Worm (Caenorhabditis elegans) whole organism, young adult: ENCODE measurements around the gene rab-39.
A peak's percentile ranks its signal among the peaks of the same experiment; 100 is the strongest.

Experiments
- F37B4.10 ChIP-seq: fragments of 200-800 bp; sonication (Bioruptor generic); IDR thresholded peaks from 2 replicates; pipeline ENCODE4 v1.3.6; 2022; ENCODE audit warnings: missing genetic modification characterization, missing compliant biosample characterization
- F52B5.7 ChIP-seq: sonication (generic microtip); optimal IDR thresholded peaks from 2 replicates; lab custom pipeline; 2016; ENCODE audit warnings: mild to moderate bottlenecking, missing genetic modification characterization, missing compliant biosample characterization
- Y56A3A.18 ChIP-seq: fragments of 200-800 bp; sonication (Bioruptor generic); IDR thresholded peaks from 2 replicates; pipeline ENCODE4 v1.3.6; 2022; ENCODE audit warnings: missing genetic modification reagents, missing genetic modification characterization, missing compliant biosample characterization
- ama-1 ChIP-seq, 3 experiments: fragments of 150-350 bp in 1 of 3; sonication (generic microtip) in 2 of 3; optimal IDR thresholded peaks; 2 replicates each; lab custom pipeline; 2014 to 2018; ENCODE audit warnings: missing biosample characterization in 2 of 3, missing genetic modification characterization in 2 of 3, missing genetic modification reagents in 2 of 3
- ceh-27 ChIP-seq: fragments of 200-800 bp; sonication (Bioruptor generic); optimal IDR thresholded peaks from 2 replicates; lab custom pipeline; 2018; ENCODE audit warnings: mild to moderate bottlenecking, missing genetic modification characterization, moderate library complexity, missing compliant biosample characterization
- ceh-79 ChIP-seq: sonication (generic microtip); optimal IDR thresholded peaks from 2 replicates; lab custom pipeline; 2017; ENCODE audit warnings: mild to moderate bottlenecking, missing genetic modification characterization, missing compliant biosample characterization
- efl-1 ChIP-seq: fragments of 150-350 bp; optimal IDR thresholded peaks from 2 replicates; lab custom pipeline; 2014; ENCODE audit warnings: missing biosample characterization, missing genetic modification reagents, missing genetic modification characterization
- hmg-20 ChIP-seq: fragments of 200-800 bp; sonication (Bioruptor generic); IDR thresholded peaks from 2 replicates; pipeline ENCODE4 v1.3.6; 2022; ENCODE audit warnings: missing genetic modification reagents, missing genetic modification characterization, missing compliant biosample characterization
- lsl-1 ChIP-seq: fragments of 200-800 bp; sonication (Bioruptor generic); optimal IDR thresholded peaks from 2 replicates; lab custom pipeline; 2018; ENCODE audit warnings: mild to moderate bottlenecking, missing genetic modification characterization, moderate library complexity, missing compliant biosample characterization
- nhr-120 ChIP-seq: fragments of 200-800 bp; sonication (Bioruptor generic); IDR thresholded peaks from 2 replicates; pipeline ENCODE4 v1.3.6; 2022; ENCODE audit warnings: missing genetic modification characterization, missing compliant biosample characterization
- rpc-1 ChIP-seq, 2 experiments: fragments of 150-350 bp in 1 of 2; sonication (generic microtip) in 1 of 2; optimal IDR thresholded peaks; 2 replicates each; lab custom pipeline; 2014 to 2018; ENCODE audit warnings: missing biosample characterization in 1 of 2, missing genetic modification characterization in 1 of 2, missing genetic modification reagents in 1 of 2, missing genotype in 1 of 2
- sptf-2 ChIP-seq: fragments of 200-800 bp; sonication (Bioruptor generic); optimal IDR thresholded peaks from 2 replicates; lab custom pipeline; 2018; ENCODE audit warnings: mild to moderate bottlenecking, missing genetic modification characterization, missing compliant biosample characterization
- ztf-18 ChIP-seq: sonication (generic microtip); optimal IDR thresholded peaks from 2 replicates; lab custom pipeline; 2016; ENCODE audit warnings: missing genotype, mild to moderate bottlenecking, missing genetic modification characterization, missing compliant biosample characterization
- ztf-6 ChIP-seq: fragments of 200-800 bp; sonication (Bioruptor generic); IDR thresholded peaks from 2 replicates; pipeline ENCODE4 v1.3.6; 2022; ENCODE audit warnings: missing genetic modification reagents, missing genetic modification characterization, missing compliant biosample characterization

- TF ChIP-seq F52B5.7 (tag; lab: Kevin White, UChicago) (no peak), nhr-120 (GFP tag; lab: Robert Waterston, UW) (no peak), rpc-1 (optimal IDR thresholded peaks at IDR 0.05; lab: Kevin White, UChicago) (no peak), rpc-1 (tag; optimal IDR thresholded peaks at IDR 0.05; lab: Kevin White, UChicago) (no peak), sptf-2 (no peak), Y56A3A.18 (peak; percentile 38; the same call in 1 of the 2 replicates), ceh-27 (no peak), hmg-20 (GFP tag; lab: Robert Waterston, UW) (no peak), lsl-1 (GFP tag; lab: Kevin White, UChicago) (no peak), ama-1 (optimal IDR thresholded peaks at IDR 0.05; lab: Kevin White, UChicago) (no peak), ama-1 (GFP tag; optimal IDR thresholded peaks at IDR 0.05; lab: Kevin White, UChicago) (no peak), efl-1 (GFP tag; lab: Kevin White, UChicago) (no peak), F37B4.10 (GFP tag; lab: Robert Waterston, UW) (no peak), ceh-79 (no peak), ztf-18 (tag; lab: Kevin White, UChicago) (no peak), ztf-6 (GFP tag; lab: Robert Waterston, UW) (no peak)
Observed at ce11 chrII:9284358-9285170, 38.2 kb downstream of the rab-39 start.
